Fruit fly (Drosophila melanogaster) whole organism, wandering third instar larva: Measurements from ENCODE around the gene CG42747.

Source experiments
- CG32264 ChIP-seq: fragments of 200-800 bp; sonication (Bioruptor generic); optimal IDR thresholded peaks from 2 replicates; lab custom pipeline; 2016; ENCODE audit warnings: missing biosample characterization, missing genetic modification characterization
- CG9705 ChIP-seq: fragments of 200-800 bp; sonication (Bioruptor generic); optimal IDR thresholded peaks from 2 replicates; lab custom pipeline; 2018; ENCODE audit warnings: missing biosample characterization, mild to moderate bottlenecking, missing genetic modification characterization
- CrebA ChIP-seq: fragments of 200-800 bp; sonication (Bioruptor generic); optimal IDR thresholded peaks from 2 replicates; lab custom pipeline; 2016; ENCODE audit warnings: missing biosample characterization, mild to moderate bottlenecking, missing genetic modification characterization, borderline replicate concordance
- Dif ChIP-seq: fragments of 200-275, 200-300 bp; sonication (Bioruptor generic); optimal IDR thresholded peaks from 2 replicates; lab custom pipeline; 2018; ENCODE audit warnings: missing biosample characterization, missing genetic modification characterization; ENCODE audit not compliant: partially characterized antibody
- HLH106 ChIP-seq: fragments of 200-800 bp; optimal IDR thresholded peaks from 3 replicates; lab custom pipeline; 2019; ENCODE audit warnings: missing biosample characterization, mild to moderate bottlenecking, missing genetic modification characterization, moderate library complexity
- Hnf4 ChIP-seq: fragments of 200-800 bp; sonication (Bioruptor generic); optimal IDR thresholded peaks from 2 replicates; lab custom pipeline; 2016; ENCODE audit warnings: missing biosample characterization, mild to moderate bottlenecking, missing genetic modification characterization
- Hr78 ChIP-seq: fragments of >200 bp; optimal IDR thresholded peaks from 2 replicates; lab custom pipeline; 2017; ENCODE audit warnings: missing biosample characterization, missing genetic modification characterization
- Jra ChIP-seq: sonication (Bioruptor generic); optimal IDR thresholded peaks from 2 replicates; lab custom pipeline; 2016; ENCODE audit warnings: missing biosample characterization, missing genetic modification characterization
- Mio ChIP-seq: sonication (Bioruptor generic); optimal IDR thresholded peaks from 2 replicates; lab custom pipeline; 2016; ENCODE audit warnings: missing biosample characterization, missing genetic modification characterization
- Myc ChIP-seq: fragments of >200 bp; optimal IDR thresholded peaks from 2 replicates; lab custom pipeline; 2017
- N ChIP-seq: fragments of >200 bp; optimal IDR thresholded peaks from 2 replicates; lab custom pipeline; 2018; ENCODE audit warnings: missing biosample characterization, missing external identifiers, missing genetic modification characterization
- Rel ChIP-seq, 2 experiments: fragments of 200-800 bp; sonication (Bioruptor generic) in 1 of 2; optimal IDR thresholded peaks; 2 replicates in 1 of 2; 3 replicates in 1 of 2; lab custom pipeline; 2016 to 2019; ENCODE audit warnings: mild to moderate bottlenecking in 2 of 2, missing biosample characterization in 2 of 2, missing genetic modification characterization in 2 of 2, moderate library complexity in 1 of 2
- Sp1 ChIP-seq: fragments of 200-800 bp; sonication (Bioruptor generic); optimal IDR thresholded peaks from 3 replicates; lab custom pipeline; 2019; ENCODE audit warnings: missing biosample characterization, mild to moderate bottlenecking, missing genetic modification characterization, moderate library complexity
- Vsx2 ChIP-seq: fragments of 200-300, 225-300 bp; sonication (Bioruptor generic); optimal IDR thresholded peaks from 2 replicates; lab custom pipeline; 2018; ENCODE audit warnings: missing biosample characterization, missing genetic modification characterization; ENCODE audit not compliant: partially characterized antibody
- br ChIP-seq: fragments of 200-800 bp; sonication (Bioruptor generic); optimal IDR thresholded peaks from 2 replicates; lab custom pipeline; 2016; ENCODE audit warnings: missing biosample characterization, missing genetic modification characterization
- brk ChIP-seq: fragments of 200-800 bp; sonication (Bioruptor generic); optimal IDR thresholded peaks from 2 replicates; lab custom pipeline; 2016; ENCODE audit warnings: missing biosample characterization, mild to moderate bottlenecking, missing genetic modification characterization
- dl ChIP-seq, 2 experiments: fragments of 175-275, 200-275 bp in 1 of 2; fragments of 200-275 bp in 1 of 2; sonication (Bioruptor generic); optimal IDR thresholded peaks; lab custom pipeline; 2018; ENCODE audit warnings: mild to moderate bottlenecking in 2 of 2, missing biosample characterization in 2 of 2, missing genetic modification characterization in 2 of 2, moderate library complexity in 2 of 2; ENCODE audit not compliant: partially characterized antibody in 2 of 2, insufficient read depth in 1 of 2
- dmrt93B ChIP-seq: fragments of 200-800 bp; sonication (Bioruptor generic); optimal IDR thresholded peaks from 2 replicates; lab custom pipeline; 2018; ENCODE audit warnings: missing biosample characterization, mild to moderate bottlenecking, missing genetic modification characterization
- ey ChIP-seq: fragments of 200-800 bp; sonication (Bioruptor generic); optimal IDR thresholded peaks from 2 replicates; lab custom pipeline; 2016; ENCODE audit warnings: missing biosample characterization, missing genetic modification characterization
- foxo ChIP-seq, 2 experiments: fragments of 200-800 bp; sonication (Bioruptor generic); optimal IDR thresholded peaks; 2 replicates in 1 of 2; 3 replicates in 1 of 2; lab custom pipeline; 2016 to 2017; ENCODE audit warnings: missing biosample characterization in 2 of 2, missing genetic modification characterization in 2 of 2
- fru ChIP-seq: fragments of 200-800 bp; sonication (Bioruptor generic); optimal IDR thresholded peaks from 3 replicates; lab custom pipeline; 2016; ENCODE audit warnings: missing biosample characterization, mild to moderate bottlenecking, missing genetic modification characterization
- h ChIP-seq: fragments of 200-800 bp; sonication (Bioruptor generic); optimal IDR thresholded peaks from 3 replicates; lab custom pipeline; 2016; ENCODE audit warnings: missing biosample characterization, mild to moderate bottlenecking, missing genetic modification characterization
- lola ChIP-seq: fragments of >200 bp; optimal IDR thresholded peaks from 2 replicates; lab custom pipeline; 2017; ENCODE audit warnings: missing biosample characterization, missing genetic modification characterization
- rgr ChIP-seq: fragments of 200-800 bp; sonication (Bioruptor generic); optimal IDR thresholded peaks from 3 replicates; lab custom pipeline; 2016; ENCODE audit warnings: missing biosample characterization, mild to moderate bottlenecking, missing genetic modification characterization
- sage ChIP-seq: fragments of 200-800 bp; sonication (Bioruptor generic); optimal IDR thresholded peaks from 2 replicates; lab custom pipeline; 2016; ENCODE audit warnings: missing biosample characterization, mild to moderate bottlenecking, missing genetic modification characterization
- sv ChIP-seq: fragments of 200-800 bp; sonication (Bioruptor generic); optimal IDR thresholded peaks from 3 replicates; lab custom pipeline; 2016; ENCODE audit warnings: missing biosample characterization, missing genetic modification characterization
- tai ChIP-seq: sonication (Bioruptor generic); optimal IDR thresholded peaks from 2 replicates; lab custom pipeline; 2016; ENCODE audit warnings: missing biosample characterization, missing genetic modification characterization
- usp ChIP-seq: fragments of >200 bp; optimal IDR thresholded peaks from 2 replicates; lab custom pipeline; 2017; ENCODE audit warnings: missing biosample characterization, missing genetic modification characterization
- woc ChIP-seq: sonication (Bioruptor generic); optimal IDR thresholded peaks from 2 replicates; lab custom pipeline; 2016; ENCODE audit warnings: missing biosample characterization, mild to moderate bottlenecking, missing genetic modification characterization

CG42747 gene

DNA sequence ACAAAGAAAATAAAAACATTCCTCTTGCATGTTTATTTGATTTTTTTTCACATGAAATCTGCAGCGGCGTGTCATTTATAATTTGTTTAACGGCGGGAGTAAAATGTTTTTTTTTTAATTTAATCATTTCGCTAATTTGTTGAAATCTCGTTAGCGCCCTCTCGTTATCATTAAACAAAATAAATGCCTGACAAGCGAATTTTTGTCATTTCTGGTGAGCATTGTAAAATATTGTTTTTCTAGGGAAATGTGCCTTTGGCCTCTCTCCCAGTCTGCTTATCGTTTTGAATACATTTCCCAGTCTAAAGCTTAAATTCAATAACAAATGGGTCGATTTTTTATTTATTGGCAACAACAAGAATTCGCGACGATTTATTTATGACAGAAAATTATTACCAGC lies 111.9 kb downstream of the CG42747 start:
- no peak for TF ChIP-seq Dif (GFP tag; lab: Kevin White, UChicago)
- TF ChIP-seq CG9705 (GFP tag; lab: Kevin White, UChicago) = no peak
- peak; percentile 10 for TF ChIP-seq Sp1 (GFP tag; lab: Kevin White, UChicago)
- no peak for TF ChIP-seq tai (GFP tag; lab: Kevin White, UChicago)
- no peak for TF ChIP-seq dmrt93B

DNA sequence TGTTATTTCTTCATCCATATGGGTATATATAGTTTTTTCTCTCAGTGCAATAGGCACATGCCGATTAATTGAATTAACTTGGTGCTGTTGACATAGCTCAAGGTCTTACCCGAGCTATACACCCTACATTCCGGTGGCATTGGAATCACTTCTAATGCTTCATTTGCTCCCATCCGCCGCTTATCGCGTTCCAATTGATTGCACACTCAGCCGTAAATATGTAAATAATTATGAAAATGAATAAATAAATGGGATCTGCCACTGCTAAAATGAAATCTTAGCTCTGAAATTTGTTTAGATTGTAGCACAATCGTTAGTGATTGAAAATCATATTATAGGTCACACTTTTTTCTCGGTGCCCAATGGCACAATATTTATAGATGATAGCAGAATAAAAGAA lies 116.5 kb downstream of the CG42747 start:
- TF ChIP-seq woc (GFP tag; lab: Kevin White, UChicago) = no peak
- no peak for TF ChIP-seq CrebA (GFP tag; lab: Kevin White, UChicago)
- no peak for TF ChIP-seq Mio
- TF ChIP-seq sv = no peak
- TF ChIP-seq lola (GFP tag; lab: Kevin White, UChicago) = no peak
- TF ChIP-seq Jra = no peak

DNA sequence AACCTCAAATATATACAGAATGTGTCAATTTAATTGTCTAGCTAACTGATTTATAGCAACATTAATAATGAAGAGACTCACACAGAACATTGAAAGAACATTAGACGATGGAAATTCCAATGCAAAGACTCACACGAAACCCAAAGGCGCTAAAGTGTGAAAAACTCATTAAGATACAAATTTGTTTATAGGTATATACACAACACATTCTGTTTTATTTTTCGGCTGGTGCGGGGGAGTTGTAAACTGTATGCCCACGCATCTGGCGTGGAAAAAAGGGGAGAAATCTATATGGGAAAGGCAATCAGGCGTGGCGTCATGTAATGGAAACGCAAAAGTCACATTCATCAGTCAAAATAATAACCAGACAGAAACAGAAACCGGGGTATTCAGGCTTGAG lies 119.3 kb downstream of the CG42747 start:
- TF ChIP-seq br (GFP tag; lab: Kevin White, UChicago) = no peak
- no peak for TF ChIP-seq CrebA (GFP tag; lab: Kevin White, UChicago)
- no peak for TF ChIP-seq Hr78
- TF ChIP-seq Vsx2 (GFP tag; lab: Kevin White, UChicago) = no peak
- TF ChIP-seq usp = no peak
- no peak for TF ChIP-seq foxo (GFP tag; optimal IDR thresholded peaks at IDR 0.05; lab: Kevin White, UChicago)
- TF ChIP-seq Hnf4 (GFP tag; lab: Kevin White, UChicago) = no peak
- TF ChIP-seq, all 38 proteins: peak for 0

DNA sequence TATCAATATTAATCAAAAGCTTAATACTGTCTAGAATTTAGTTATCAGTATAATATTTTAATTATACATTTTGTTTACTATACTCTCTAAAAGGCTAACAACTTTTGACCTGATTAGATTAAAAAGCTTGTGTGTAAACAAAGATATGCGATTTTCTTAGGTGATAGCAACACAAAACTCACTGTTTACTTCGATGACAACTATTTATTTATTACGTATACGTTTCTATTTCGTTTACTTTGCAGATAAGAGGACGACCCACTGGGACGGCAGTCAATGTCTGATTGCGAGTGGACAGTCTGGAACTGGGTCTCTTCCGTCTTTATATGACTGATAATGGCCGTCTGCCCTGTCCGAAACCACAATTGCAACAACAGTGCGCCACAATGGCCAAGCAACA lies 122.4 kb downstream of the CG42747 start:
- TF ChIP-seq CG32264 (GFP tag; lab: Kevin White, UChicago) (no peak), Rel (GFP tag; optimal IDR thresholded peaks at IDR 0.05; lab: Kevin White, UChicago) (no peak), Rel (tag; optimal IDR thresholded peaks at IDR 0.05; lab: Kevin White, UChicago) (no peak), rgr (peak; percentile 18)

DNA sequence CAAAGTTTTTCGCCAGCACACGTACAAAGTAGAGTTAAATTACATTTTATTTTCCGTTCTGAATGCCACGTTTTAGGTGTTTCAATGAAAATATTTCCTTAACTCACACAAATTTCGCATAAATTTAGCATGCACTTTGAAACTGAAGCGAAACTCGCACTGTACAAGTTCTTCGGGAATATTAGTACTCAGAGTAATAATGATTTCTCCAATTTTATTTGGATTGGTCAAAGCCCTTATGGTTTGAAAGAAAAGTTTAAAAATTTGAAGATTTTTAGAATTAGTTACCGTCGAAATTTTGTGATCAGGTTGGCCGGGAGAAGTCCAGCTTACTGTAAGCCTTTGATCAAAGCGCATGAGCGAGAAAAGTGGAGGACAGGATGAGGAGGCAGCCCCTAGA lies 130.0 kb downstream of the CG42747 start, which contains the start of gene betaTub65B:
TSS of gene betaTub65B (plus strand) at position 301 of the 400 bp plus-strand sequence.
- no peak for TF ChIP-seq Dif (GFP tag; lab: Kevin White, UChicago)
- no peak for TF ChIP-seq h (GFP tag; lab: Kevin White, UChicago)
- no peak for TF ChIP-seq brk (GFP tag; lab: Kevin White, UChicago)
- no peak for TF ChIP-seq HLH106
- TF ChIP-seq sv = no peak
- no peak for TF ChIP-seq dl (GFP tag; optimal IDR thresholded peaks at IDR 0.05; lab: Kevin White, UChicago; ENCODE audit: insufficient read depth in 1 of 2, partially characterized antibody in 2 of 2)
- TF ChIP-seq lola (GFP tag; lab: Kevin White, UChicago) = no peak
- TF ChIP-seq Hnf4 (GFP tag; lab: Kevin White, UChicago) = no peak
- no peak for TF ChIP-seq N (GFP tag; lab: Kevin White, UChicago)
- TF ChIP-seq br (GFP tag; lab: Kevin White, UChicago) = no peak
- no peak for TF ChIP-seq CrebA (GFP tag; lab: Kevin White, UChicago)
- no peak for TF ChIP-seq CG32264 (GFP tag; lab: Kevin White, UChicago)
- no peak for TF ChIP-seq tai (GFP tag; lab: Kevin White, UChicago)
- no peak for TF ChIP-seq ey (GFP tag; lab: Kevin White, UChicago)
- TF ChIP-seq Myc (lab: Kevin White, UChicago) = no peak
- no peak for TF ChIP-seq fru (GFP tag; lab: Kevin White, UChicago)
- no peak for TF ChIP-seq sage (GFP tag; lab: Kevin White, UChicago)
- TF ChIP-seq, all 38 proteins: peak for 0
